Fruit fly (Drosophila melanogaster) whole organism, embryonic: ENCODE results near the gene CG17187.
A peak's percentile ranks its signal among the peaks of the same experiment; 100 is the strongest.

Experiments used
- ATbp ChIP-seq: fragments of 200-800 bp; sonication (Bioruptor generic); optimal IDR thresholded peaks from 2 replicates; lab custom pipeline; 2017; ENCODE audit warnings: missing biosample characterization, mild to moderate bottlenecking, missing genetic modification characterization, missing genetic modification reagents
- Adf1 ChIP-seq: fragments of 200-800 bp; sonication (Bioruptor generic); IDR thresholded peaks from 2 replicates; pipeline ENCODE4 v1.3.6; 2022; ENCODE audit warnings: missing biosample characterization, missing genetic modification characterization
- Atf6 ChIP-seq: fragments of 200-800 bp; sonication (Bioruptor generic); IDR thresholded peaks from 2 replicates; pipeline ENCODE4 v1.3.6; 2022; ENCODE audit warnings: missing biosample characterization, missing genetic modification characterization
- Bdp1 ChIP-seq: fragments of 200-800 bp; sonication (Bioruptor generic); optimal IDR thresholded peaks from 3 replicates; lab custom pipeline; 2016; ENCODE audit warnings: missing biosample characterization, missing genetic modification characterization
- CG13123 ChIP-seq: fragments of 200-800 bp; sonication (Bioruptor generic); optimal IDR thresholded peaks from 2 replicates; lab custom pipeline; 2016; ENCODE audit warnings: missing biosample characterization, missing genetic modification characterization
- CG14860 ChIP-seq: fragments of 200-800 bp; sonication (Bioruptor generic); IDR thresholded peaks from 3 replicates; pipeline ENCODE4 v1.3.6; 2022; ENCODE audit warnings: missing biosample characterization, missing genetic modification characterization; ENCODE audit not compliant: partially characterized antibody
- CG14965 ChIP-seq: fragments of 200-800 bp; sonication (Bioruptor generic); optimal IDR thresholded peaks from 2 replicates; lab custom pipeline; 2016; ENCODE audit warnings: missing biosample characterization, missing genetic modification characterization, borderline replicate concordance
- CG17802 ChIP-seq: fragments of 200-800 bp; sonication (Bioruptor generic); optimal IDR thresholded peaks from 2 replicates; lab custom pipeline; 2018; ENCODE audit warnings: missing biosample characterization, mild to moderate bottlenecking, missing genetic modification characterization, moderate library complexity
- CG2202 ChIP-seq: fragments of 200-800 bp; sonication (Bioruptor generic); optimal IDR thresholded peaks from 2 replicates; lab custom pipeline; 2018; ENCODE audit warnings: missing biosample characterization, mild to moderate bottlenecking, missing genetic modification characterization
- CG31388 ChIP-seq: fragments of 200-800 bp; sonication (Bioruptor generic); optimal IDR thresholded peaks from 2 replicates; lab custom pipeline; 2016; ENCODE audit warnings: missing biosample characterization, missing genetic modification characterization
- CG34422 ChIP-seq: fragments of 200-800 bp; sonication (Bioruptor generic); IDR thresholded peaks from 3 replicates; pipeline ENCODE4 v1.3.6; 2022; ENCODE audit warnings: missing biosample characterization, missing genetic modification characterization
- CG6689 ChIP-seq: fragments of 200-800 bp; sonication (Bioruptor generic); IDR thresholded peaks from 2 replicates; pipeline ENCODE4 v1.3.6; 2022; ENCODE audit warnings: missing biosample characterization, missing genetic modification characterization
- CG7556 ChIP-seq: fragments of 200-800 bp; sonication (Bioruptor generic); optimal IDR thresholded peaks from 2 replicates; lab custom pipeline; 2017; ENCODE audit warnings: missing biosample characterization, mild to moderate bottlenecking, missing genetic modification characterization
- CG7839 ChIP-seq: fragments of 200-800 bp; sonication (Bioruptor generic); optimal IDR thresholded peaks from 3 replicates; lab custom pipeline; 2018; ENCODE audit warnings: missing biosample characterization, mild to moderate bottlenecking, missing genetic modification characterization, moderate library complexity
- CG9437 ChIP-seq: fragments of 200-800 bp; sonication (Bioruptor generic); optimal IDR thresholded peaks from 2 replicates; lab custom pipeline; 2018; ENCODE audit warnings: missing biosample characterization, mild to moderate bottlenecking, missing genetic modification characterization
- Camta ChIP-seq: fragments of 200-800 bp; sonication (Bioruptor generic); optimal IDR thresholded peaks from 2 replicates; lab custom pipeline; 2016; ENCODE audit warnings: missing biosample characterization, missing genetic modification characterization
- Chrac-16 ChIP-seq: fragments of 200-800 bp; sonication (Bioruptor generic); optimal IDR thresholded peaks from 3 replicates; lab custom pipeline; 2016; ENCODE audit warnings: missing biosample characterization, missing genetic modification characterization
- Doc3 ChIP-seq: fragments of 200-800 bp; sonication (Bioruptor generic); IDR thresholded peaks from 3 replicates; pipeline ENCODE4 v1.3.6; 2022; ENCODE audit warnings: missing biosample characterization, missing genetic modification characterization; ENCODE audit not compliant: partially characterized antibody
- GATAe ChIP-seq: fragments of 200-800 bp; sonication (Bioruptor generic); conservative IDR thresholded peaks from 2 replicates; pipeline ENCODE4 v1.3.6; 2022; ENCODE audit warnings: missing biosample characterization, missing genetic modification characterization
- HLH54F ChIP-seq: fragments of 200-800 bp; sonication (Bioruptor generic); optimal IDR thresholded peaks from 3 replicates; lab custom pipeline; 2016; ENCODE audit warnings: missing biosample characterization, missing genetic modification characterization
- Max ChIP-seq: fragments of 200-800 bp; sonication (Bioruptor generic); optimal IDR thresholded peaks from 2 replicates; lab custom pipeline; 2016; ENCODE audit warnings: missing biosample characterization, mild to moderate bottlenecking, missing genetic modification characterization
- Meics ChIP-seq: fragments of 200-800 bp; sonication (Bioruptor generic); optimal IDR thresholded peaks from 2 replicates; lab custom pipeline; 2017; ENCODE audit warnings: missing biosample characterization, mild to moderate bottlenecking, missing genetic modification characterization
- Mrtf ChIP-seq: fragments of 200-800 bp; sonication (Bioruptor generic); IDR thresholded peaks from 3 replicates; pipeline ENCODE4 v1.3.6; 2022; ENCODE audit warnings: missing biosample characterization, missing genetic modification characterization
- NC2α ChIP-seq: fragments of 200-800 bp; sonication (Bioruptor generic); optimal IDR thresholded peaks from 2 replicates; lab custom pipeline; 2016; ENCODE audit warnings: missing biosample characterization, missing genetic modification characterization
- Neu2 ChIP-seq: fragments of 200-800 bp; sonication (Bioruptor generic); optimal IDR thresholded peaks from 3 replicates; lab custom pipeline; 2016; ENCODE audit warnings: missing biosample characterization, missing genetic modification characterization, borderline replicate concordance
- NfI ChIP-seq: fragments of 200-800 bp; sonication (Bioruptor generic); optimal IDR thresholded peaks from 3 replicates; lab custom pipeline; 2018; ENCODE audit warnings: missing biosample characterization, mild to moderate bottlenecking, missing genetic modification characterization, moderate library complexity
- PHDP ChIP-seq: fragments of 200-800 bp; sonication (Bioruptor generic); optimal IDR thresholded peaks from 3 replicates; lab custom pipeline; 2018; ENCODE audit warnings: missing biosample characterization, mild to moderate bottlenecking, missing genetic modification characterization, moderate library complexity
- Rfx ChIP-seq: fragments of 200-800 bp; sonication (Bioruptor generic); IDR thresholded peaks from 2 replicates; pipeline ENCODE4 v1.3.6; 2022; ENCODE audit warnings: missing biosample characterization, missing genetic modification characterization
- Stat92E ChIP-seq, 3 experiments: fragments of >200 bp in 2 of 3; fragments of 200-800 bp in 1 of 3; sonication (Bioruptor generic) in 1 of 3; optimal IDR thresholded peaks; 2 replicates each; lab custom pipeline; 2017 to 2019; ENCODE audit warnings: missing biosample characterization in 3 of 3, missing genetic modification characterization in 3 of 3, mild to moderate bottlenecking in 1 of 3, moderate library complexity in 1 of 3
- Vsx1 ChIP-seq: fragments of 200-800 bp; sonication (Bioruptor generic); optimal IDR thresholded peaks from 2 replicates; lab custom pipeline; 2017; ENCODE audit warnings: missing biosample characterization, mild to moderate bottlenecking, missing genetic modification characterization, missing genetic modification reagents
- bab2 ChIP-seq: fragments of 200-800 bp; sonication (Bioruptor generic); optimal IDR thresholded peaks from 2 replicates; lab custom pipeline; 2016; ENCODE audit warnings: missing biosample characterization, missing genetic modification characterization
- cato ChIP-seq: fragments of 200-800 bp; sonication (Bioruptor generic); optimal IDR thresholded peaks from 2 replicates; lab custom pipeline; 2016; ENCODE audit warnings: missing biosample characterization, missing genetic modification characterization, borderline replicate concordance
- chn ChIP-seq: fragments of 200-800 bp; sonication (Bioruptor generic); optimal IDR thresholded peaks from 2 replicates; lab custom pipeline; 2016; ENCODE audit warnings: missing biosample characterization, missing genetic modification characterization
- corto ChIP-seq: fragments of 200-800 bp; sonication (Bioruptor generic); optimal IDR thresholded peaks from 2 replicates; lab custom pipeline; 2016; ENCODE audit warnings: missing biosample characterization, mild to moderate bottlenecking, missing genetic modification characterization, moderate library complexity
- ewg ChIP-seq: fragments of 200-800 bp; sonication (Bioruptor generic); optimal IDR thresholded peaks from 3 replicates; lab custom pipeline; 2017; ENCODE audit warnings: mild to moderate bottlenecking, missing biosample characterization, missing genetic modification reagents, missing genetic modification characterization
- exex ChIP-seq: fragments of 200-800 bp; sonication (Bioruptor generic); optimal IDR thresholded peaks from 4 replicates; lab custom pipeline; 2018; ENCODE audit warnings: missing biosample characterization, mild to moderate bottlenecking, missing genetic modification characterization, moderate library complexity
- fd3F ChIP-seq: fragments of 200-800 bp; sonication (Bioruptor generic); optimal IDR thresholded peaks from 2 replicates; lab custom pipeline; 2018; ENCODE audit warnings: missing biosample characterization, mild to moderate bottlenecking, missing genetic modification characterization, moderate library complexity
- gt ChIP-seq: fragments of 200-800 bp; sonication (Bioruptor generic); IDR thresholded peaks from 2 replicates; pipeline ENCODE4 v1.3.6; 2022; ENCODE audit warnings: missing biosample characterization, missing genetic modification characterization
- ind ChIP-seq: fragments of 200-800 bp; sonication (Bioruptor generic); optimal IDR thresholded peaks from 3 replicates; lab custom pipeline; 2016; ENCODE audit warnings: missing biosample characterization, missing genetic modification characterization
- klu ChIP-seq: fragments of 200-800 bp; sonication (Bioruptor generic); IDR thresholded peaks from 2 replicates; pipeline ENCODE4 v1.3.6; 2022; ENCODE audit warnings: missing biosample characterization, missing genetic modification characterization
- mld ChIP-seq: fragments of 200-800 bp; sonication (Bioruptor generic); IDR thresholded peaks from 3 replicates; pipeline ENCODE4 v1.3.6; 2022; ENCODE audit warnings: missing biosample characterization, missing genetic modification characterization; ENCODE audit not compliant: partially characterized antibody
- peb ChIP-seq: fragments of 200-800 bp; sonication (Bioruptor generic); IDR thresholded peaks from 2 replicates; pipeline ENCODE4 v1.3.6; 2022; ENCODE audit warnings: missing biosample characterization, missing genetic modification characterization
- repo ChIP-seq: fragments of 200-800 bp; sonication (Bioruptor generic); optimal IDR thresholded peaks from 2 replicates; lab custom pipeline; 2016; ENCODE audit warnings: missing biosample characterization, missing genetic modification characterization
- row ChIP-seq: fragments of 200-800 bp; sonication (Bioruptor generic); IDR thresholded peaks from 3 replicates; pipeline ENCODE4 v1.3.6; 2022; ENCODE audit warnings: missing biosample characterization, missing genetic modification characterization
- sc ChIP-seq, 3 experiments: fragments of >200 bp in 2 of 3; fragments of 200-800 bp in 1 of 3; sonication (Bioruptor generic) in 1 of 3; optimal IDR thresholded peaks; 2 replicates in 2 of 3; 3 replicates in 1 of 3; lab custom pipeline; 2017; ENCODE audit warnings: mild to moderate bottlenecking in 1 of 3, missing biosample characterization in 1 of 3, missing genetic modification characterization in 1 of 3, missing genetic modification reagents in 1 of 3
- seq ChIP-seq: fragments of 200-800 bp; sonication (Bioruptor generic); IDR thresholded peaks from 2 replicates; pipeline ENCODE4 v1.3.6; 2022; ENCODE audit warnings: missing biosample characterization, missing genetic modification characterization
- tin ChIP-seq: fragments of 200-800 bp; sonication (Bioruptor generic); optimal IDR thresholded peaks from 3 replicates; lab custom pipeline; 2016; ENCODE audit warnings: missing biosample characterization, missing genetic modification characterization
- zfh2 ChIP-seq: fragments of 200-800 bp; sonication (Bioruptor generic); optimal IDR thresholded peaks from 2 replicates; lab custom pipeline; 2016; ENCODE audit warnings: missing biosample characterization, missing genetic modification characterization

Gene CG17187

DNA sequence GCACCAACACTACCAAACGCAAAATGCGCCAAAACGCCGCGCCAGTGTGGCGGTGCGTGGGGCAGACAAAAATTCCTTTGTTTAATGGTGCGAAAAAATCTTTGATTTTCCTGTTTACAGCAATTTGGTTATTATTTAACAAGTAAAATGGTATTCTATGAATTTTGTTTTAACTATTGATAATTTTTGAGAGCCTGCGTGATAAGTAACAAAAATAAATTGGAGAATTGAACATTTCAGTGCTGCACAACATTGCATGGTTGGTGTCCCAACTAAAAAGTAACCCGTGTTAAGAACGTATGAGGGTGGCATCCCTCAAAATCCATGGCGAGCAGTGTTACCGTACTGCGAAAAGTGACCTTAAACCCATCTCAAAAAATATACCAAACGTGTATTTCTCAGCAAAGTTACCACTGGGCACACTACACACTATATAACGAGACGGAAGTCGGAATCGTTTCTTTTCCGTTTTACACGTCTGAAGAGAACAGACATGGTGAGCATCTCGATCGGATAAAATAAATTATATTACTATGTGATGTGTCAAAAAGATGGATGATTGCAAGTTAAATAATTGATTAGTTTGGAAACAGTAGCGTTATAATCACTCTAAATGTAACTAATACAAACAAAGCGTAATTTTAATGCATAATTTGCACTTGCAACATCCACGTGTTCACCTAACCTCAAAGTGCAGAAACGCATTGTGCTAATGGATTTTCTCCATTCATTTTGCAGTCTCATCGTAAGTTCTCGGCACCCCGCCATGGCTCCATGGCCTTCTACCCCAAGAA is 10.0 kb downstream of the CG17187 start, which contains the start of the genes CG6693 and RpL3 (continued):
- TF ChIP-seq CG34422 (GFP tag; lab: Robert Waterston, UW) (peak; percentile 91), row (GFP tag; lab: Robert Waterston, UW) (peak; percentile 36), CG7839 (tag; lab: Kevin White, UChicago) (peak; percentile 77), Doc3 (no peak), Camta (GFP tag; lab: Kevin White, UChicago) (peak; percentile 38), CG2202 (tag; lab: Kevin White, UChicago) (peak; percentile 70), CG7556 (GFP tag; lab: Kevin White, UChicago) (peak; percentile 56), ind (GFP tag; lab: Kevin White, UChicago) (peak; percentile 32), zfh2 (no peak), NC2α (GFP tag; lab: Kevin White, UChicago) (peak; percentile 88), Chrac-16 (no peak), NfI (peak; percentile 84), HLH54F (GFP tag; lab: Kevin White, UChicago) (peak; percentile 53), CG17802 (tag; lab: Kevin White, UChicago) (peak; percentile 23), Rfx (GFP tag; lab: Robert Waterston, UW) (peak; percentile 82), Bdp1 (GFP tag; lab: Kevin White, UChicago) (peak; percentile 50), CG13123 (GFP tag; lab: Kevin White, UChicago) (peak; percentile 49), CG14965 (GFP tag; lab: Kevin White, UChicago) (peak; percentile 28), Mrtf (GFP tag; lab: Robert Waterston, UW) (peak; percentile 51; the same call in 1 of the 3 replicates), CG31388 (GFP tag; lab: Kevin White, UChicago) (no peak), CG9437 (GFP tag; lab: Kevin White, UChicago) (peak; percentile 45), mld (GFP tag; lab: Robert Waterston, UW) (no peak), Neu2 (peak; percentile 26), CG6689 (GFP tag; lab: Robert Waterston, UW) (peak; percentile 60), seq (GFP tag; lab: Robert Waterston, UW) (peak; percentile 63; the same call in 1 of the 2 replicates), ewg (peak; percentile 41), klu (GFP tag; lab: Robert Waterston, UW) (no peak), Meics (GFP tag; lab: Kevin White, UChicago) (peak; percentile 87), exex (tag; lab: Kevin White, UChicago) (peak; percentile 75), Vsx1 (GFP tag; lab: Kevin White, UChicago) (peak; percentile 77), GATAe (GFP tag; lab: Robert Waterston, UW) (no peak), corto (GFP tag; lab: Kevin White, UChicago) (no peak), sc (optimal IDR thresholded peaks at IDR 0.05; lab: Kevin White, UChicago) (no peak), sc (GFP tag; optimal IDR thresholded peaks at IDR 0.05; lab: Kevin White, UChicago) (peak; percentile 54), fd3F (GFP tag; lab: Kevin White, UChicago) (peak; percentile 53), CG14860 (GFP tag; lab: Robert Waterston, UW) (no peak), Atf6 (peak; percentile 81), chn (GFP tag; lab: Kevin White, UChicago) (peak; percentile 43), Stat92E (GFP tag; optimal IDR thresholded peaks at IDR 0.05; lab: Kevin White, UChicago) (peak in 1 of 3 experiments; percentile 91), peb (no peak), Max (GFP tag; lab: Kevin White, UChicago) (peak; percentile 86), tin (GFP tag; lab: Kevin White, UChicago) (peak; percentile 21), ATbp (GFP tag; lab: Kevin White, UChicago) (peak; percentile 71), bab2 (GFP tag; lab: Kevin White, UChicago) (peak; percentile 46), gt (GFP tag; lab: Robert Waterston, UW) (no peak), Adf1 (peak; percentile 53; the same call in 1 of the 2 replicates), cato (GFP tag; lab: Kevin White, UChicago) (peak; percentile 43), PHDP (peak; percentile 86), repo (GFP tag; lab: Kevin White, UChicago) (peak; percentile 39)
